Fruit fly (Drosophila melanogaster) whole organism, embryonic: ENCODE results near the gene Col4a1.

Experiments
- Abd-B ChIP-seq: fragments of 200-800 bp; sonication (Bioruptor generic); optimal IDR thresholded peaks from 2 replicates; lab custom pipeline; 2018; ENCODE audit warnings: missing biosample characterization, mild to moderate bottlenecking, missing genetic modification characterization, moderate library complexity
- Bteb2 ChIP-seq: fragments of 200-800 bp; sonication (Bioruptor generic); optimal IDR thresholded peaks from 2 replicates; lab custom pipeline; 2016; ENCODE audit warnings: missing biosample characterization, missing genetic modification characterization
- CG10543 ChIP-seq: fragments of 200-800 bp; sonication (Bioruptor generic); optimal IDR thresholded peaks from 3 replicates; lab custom pipeline; 2017; ENCODE audit warnings: missing biosample characterization, mild to moderate bottlenecking, missing genetic modification characterization, moderate library complexity
- CG12769 ChIP-seq: fragments of 200-800 bp; sonication (Bioruptor generic); optimal IDR thresholded peaks from 2 replicates; lab custom pipeline; 2019; ENCODE audit warnings: missing biosample characterization, mild to moderate bottlenecking, missing genetic modification characterization, moderate library complexity
- CG13424 ChIP-seq: fragments of 200-800 bp; sonication (Bioruptor generic); optimal IDR thresholded peaks from 2 replicates; lab custom pipeline; 2019; ENCODE audit warnings: missing biosample characterization, mild to moderate bottlenecking, missing genetic modification characterization, moderate library complexity
- CG17328 ChIP-seq: fragments of 200-800 bp; sonication (Bioruptor generic); IDR thresholded peaks from 2 replicates; pipeline ENCODE4 v1.3.6; 2022; ENCODE audit warnings: missing biosample characterization, missing genetic modification characterization
- CG1832 ChIP-seq: fragments of 200-800 bp; sonication (Bioruptor generic); optimal IDR thresholded peaks from 2 replicates; lab custom pipeline; 2017; ENCODE audit warnings: missing biosample characterization, mild to moderate bottlenecking, missing genetic modification characterization, inconsistent platforms
- CG30431 ChIP-seq: fragments of 200-800 bp; sonication (Bioruptor generic); optimal IDR thresholded peaks from 2 replicates; lab custom pipeline; 2017; ENCODE audit warnings: missing biosample characterization, missing genetic modification characterization
- CG3281 ChIP-seq: fragments of 200-800 bp; sonication (Bioruptor generic); optimal IDR thresholded peaks from 3 replicates; lab custom pipeline; 2017; ENCODE audit warnings: missing biosample characterization, mild to moderate bottlenecking, missing genetic modification characterization
- CG3407 ChIP-seq: fragments of 200-800 bp; sonication (Bioruptor generic); optimal IDR thresholded peaks from 2 replicates; lab custom pipeline; 2018; ENCODE audit warnings: missing biosample characterization, mild to moderate bottlenecking, missing genetic modification characterization
- CG34376 ChIP-seq: fragments of 200-800 bp; sonication (Bioruptor generic); optimal IDR thresholded peaks from 2 replicates; lab custom pipeline; 2018; ENCODE audit warnings: missing biosample characterization, mild to moderate bottlenecking, missing genetic modification characterization
- CG4854 ChIP-seq: fragments of 200-800 bp; sonication (Bioruptor generic); optimal IDR thresholded peaks from 2 replicates; lab custom pipeline; 2016; ENCODE audit warnings: missing biosample characterization, missing genetic modification characterization, inconsistent platforms
- CG6175 ChIP-seq: fragments of 200-800 bp; sonication (Bioruptor generic); IDR thresholded peaks from 3 replicates; pipeline ENCODE4 v1.3.6; 2022; ENCODE audit warnings: missing biosample characterization, missing genetic modification characterization
- CG7963 ChIP-seq: fragments of 200-800 bp; sonication (Bioruptor generic); IDR thresholded peaks from 3 replicates; pipeline ENCODE4 v1.3.6; 2022; ENCODE audit warnings: missing biosample characterization, missing genetic modification characterization; ENCODE audit not compliant: partially characterized antibody
- CG8478 ChIP-seq: fragments of >200 bp; optimal IDR thresholded peaks from 2 replicates; lab custom pipeline; 2018
- CG8924 ChIP-seq: fragments of 200-800 bp; optimal IDR thresholded peaks from 3 replicates; lab custom pipeline; 2019; ENCODE audit warnings: missing biosample characterization, mild to moderate bottlenecking, missing genetic modification characterization, moderate library complexity
- Camta ChIP-seq: fragments of 200-800 bp; sonication (Bioruptor generic); optimal IDR thresholded peaks from 2 replicates; lab custom pipeline; 2016; ENCODE audit warnings: missing biosample characterization, missing genetic modification characterization
- Chrac-16 ChIP-seq: fragments of 200-800 bp; sonication (Bioruptor generic); optimal IDR thresholded peaks from 3 replicates; lab custom pipeline; 2016; ENCODE audit warnings: missing biosample characterization, missing genetic modification characterization
- Med ChIP-seq: fragments of 200-800 bp; sonication (Bioruptor generic); peaks from one replicate; lab custom pipeline; 2016; ENCODE audit warnings: missing biosample characterization, missing genetic modification characterization, mild to moderate bottlenecking, inconsistent platforms, moderate library complexity
- Myb ChIP-seq: fragments of 200-800 bp; sonication (Bioruptor generic); optimal IDR thresholded peaks from 2 replicates; lab custom pipeline; 2016; ENCODE audit warnings: missing biosample characterization, missing genetic modification characterization
- NFAT ChIP-seq: fragments of 200-800 bp; sonication (Bioruptor generic); IDR thresholded peaks from 2 replicates; pipeline ENCODE4 v1.3.6; 2022; ENCODE audit warnings: missing biosample characterization, missing genetic modification characterization
- Nf-YB ChIP-seq: fragments of 200-800 bp; sonication (Bioruptor generic); optimal IDR thresholded peaks from 3 replicates; lab custom pipeline; 2019; ENCODE audit warnings: missing biosample characterization, mild to moderate bottlenecking, missing genetic modification characterization, moderate library complexity
- Ssrp ChIP-seq: fragments of 200-800 bp; sonication (Bioruptor generic); optimal IDR thresholded peaks from 2 replicates; lab custom pipeline; 2018; ENCODE audit warnings: missing biosample characterization, mild to moderate bottlenecking, missing genetic modification characterization, moderate library complexity
- Tbp ChIP-seq: fragments of >200 bp; optimal IDR thresholded peaks from 2 replicates; lab custom pipeline; 2018; ENCODE audit warnings: missing biosample characterization, missing genetic modification characterization
- Trl ChIP-seq, 3 experiments: fragments of >200 bp in 2 of 3; fragments of 200-800 bp in 1 of 3; sonication (Bioruptor generic) in 1 of 3; optimal IDR thresholded peaks; 2 replicates in 1 of 3; 3 replicates in 2 of 3; lab custom pipeline; 2016 to 2017; ENCODE audit warnings: missing biosample characterization in 1 of 3, missing genetic modification characterization in 1 of 3
- Usf ChIP-seq: fragments of 200-800 bp; sonication (Bioruptor generic); optimal IDR thresholded peaks from 2 replicates; lab custom pipeline; 2017; ENCODE audit warnings: missing genotype, missing biosample characterization, missing genetic modification characterization
- Vsx1 ChIP-seq: fragments of 200-800 bp; sonication (Bioruptor generic); optimal IDR thresholded peaks from 2 replicates; lab custom pipeline; 2017; ENCODE audit warnings: missing biosample characterization, mild to moderate bottlenecking, missing genetic modification characterization, missing genetic modification reagents
- Xbp1 ChIP-seq: fragments of 200-800 bp; sonication (Bioruptor generic); optimal IDR thresholded peaks from 3 replicates; lab custom pipeline; 2016; ENCODE audit warnings: missing biosample characterization, mild to moderate bottlenecking, missing genetic modification characterization
- ac ChIP-seq: fragments of 200-800 bp; sonication (Bioruptor generic); optimal IDR thresholded peaks from 3 replicates; lab custom pipeline; 2017; ENCODE audit warnings: missing biosample characterization, mild to moderate bottlenecking, missing genetic modification characterization
- br ChIP-seq: fragments of >200 bp; optimal IDR thresholded peaks from 2 replicates; lab custom pipeline; 2017
- btn ChIP-seq: fragments of 200-800 bp; sonication (Bioruptor generic); optimal IDR thresholded peaks from 2 replicates; lab custom pipeline; 2016; ENCODE audit warnings: missing biosample characterization, missing genetic modification characterization
- chm ChIP-seq: fragments of 200-800 bp; sonication (Bioruptor generic); IDR thresholded peaks from 2 replicates; pipeline ENCODE4 v1.3.6; 2022; ENCODE audit warnings: missing biosample characterization, missing genetic modification characterization
- en ChIP-seq: fragments of 200-800 bp; sonication (Bioruptor generic); optimal IDR thresholded peaks from 2 replicates; lab custom pipeline; 2016; ENCODE audit warnings: missing biosample characterization, missing genetic modification characterization
- gcm ChIP-seq: fragments of 200-800 bp; sonication (Bioruptor generic); optimal IDR thresholded peaks from 2 replicates; lab custom pipeline; 2019; ENCODE audit warnings: missing biosample characterization, mild to moderate bottlenecking, missing genetic modification characterization, moderate library complexity
- grau ChIP-seq: fragments of 200-800 bp; optimal IDR thresholded peaks from 3 replicates; lab custom pipeline; 2019; ENCODE audit warnings: missing biosample characterization, mild to moderate bottlenecking, missing genetic modification characterization, moderate library complexity
- hb ChIP-seq: fragments of 200-800 bp; sonication (Bioruptor generic); IDR thresholded peaks from 3 replicates; pipeline ENCODE4 v1.3.6; 2022; ENCODE audit warnings: missing biosample characterization, missing genetic modification characterization; ENCODE audit not compliant: partially characterized antibody
- hkb ChIP-seq, 2 experiments: fragments of 200-800 bp in 1 of 2; fragments of >200 bp in 1 of 2; sonication (Bioruptor generic) in 1 of 2; IDR thresholded peaks in 1 of 2; optimal IDR thresholded peaks in 1 of 2; 2 replicates each; pipeline versions ENCODE4 v1.3.6 to Lab custom; 2017 to 2022; ENCODE audit warnings: missing biosample characterization in 1 of 2, missing genetic modification characterization in 1 of 2
- lab ChIP-seq: fragments of 200-800 bp; sonication (Bioruptor generic); optimal IDR thresholded peaks from 3 replicates; lab custom pipeline; 2017; ENCODE audit warnings: missing biosample characterization, missing genetic modification characterization, mild to moderate bottlenecking, moderate library complexity, missing genetic modification reagents
- lov ChIP-seq, 2 experiments: fragments of 200-800 bp in 1 of 2; fragments of >200 bp in 1 of 2; sonication (Bioruptor generic) in 1 of 2; IDR thresholded peaks in 1 of 2; optimal IDR thresholded peaks in 1 of 2; 2 replicates in 1 of 2; 3 replicates in 1 of 2; pipeline versions ENCODE4 v1.3.6 to Lab custom; 2017 to 2022; ENCODE audit warnings: missing biosample characterization in 1 of 2, missing genetic modification characterization in 1 of 2
- pb ChIP-seq: fragments of 200-800 bp; sonication (Bioruptor generic); optimal IDR thresholded peaks from 3 replicates; lab custom pipeline; 2016; ENCODE audit warnings: missing biosample characterization, missing genetic modification characterization
- run ChIP-seq: fragments of 200-800 bp; sonication (Bioruptor generic); optimal IDR thresholded peaks from 3 replicates; lab custom pipeline; 2018; ENCODE audit warnings: missing biosample characterization, mild to moderate bottlenecking, missing genetic modification characterization
- scrt ChIP-seq: fragments of 200-800 bp; sonication (Bioruptor generic); optimal IDR thresholded peaks from 2 replicates; lab custom pipeline; 2018; ENCODE audit warnings: missing biosample characterization, mild to moderate bottlenecking, missing genetic modification characterization, moderate library complexity
- slp2 ChIP-seq: fragments of 200-800 bp; sonication (Bioruptor generic); optimal IDR thresholded peaks from 2 replicates; lab custom pipeline; 2016; ENCODE audit warnings: missing biosample characterization, missing genetic modification characterization
- so ChIP-seq: fragments of 200-800 bp; sonication (Bioruptor generic); IDR thresholded peaks from 3 replicates; pipeline ENCODE4 v1.3.6; 2022; ENCODE audit warnings: missing biosample characterization, missing genetic modification characterization
- sqz ChIP-seq: fragments of 200-800 bp; sonication (Bioruptor generic); optimal IDR thresholded peaks from 3 replicates; lab custom pipeline; 2018; ENCODE audit warnings: missing biosample characterization, mild to moderate bottlenecking, missing genetic modification characterization
- tgo ChIP-seq: fragments of 200-800 bp; sonication (Bioruptor generic); IDR thresholded peaks from 3 replicates; pipeline ENCODE4 v1.3.6; 2022; ENCODE audit warnings: missing biosample characterization, missing genetic modification characterization
- tio ChIP-seq: fragments of 200-800 bp; sonication (Bioruptor generic); optimal IDR thresholded peaks from 2 replicates; lab custom pipeline; 2017; ENCODE audit warnings: missing biosample characterization, missing genetic modification characterization, inconsistent platforms
- unc-4 ChIP-seq: fragments of 200-800 bp; sonication (Bioruptor generic); IDR thresholded peaks from 2 replicates; pipeline ENCODE4 v1.3.6; 2022; ENCODE audit warnings: missing biosample characterization, missing genetic modification characterization; ENCODE audit not compliant: partially characterized antibody
- unpg ChIP-seq: fragments of 200-800 bp; sonication (Bioruptor generic); optimal IDR thresholded peaks from 3 replicates; lab custom pipeline; 2018; ENCODE audit warnings: missing biosample characterization, mild to moderate bottlenecking, missing genetic modification characterization, moderate library complexity

The Col4a1 gene

dm6 chr2L:5062799-5063404, 33.5 kb downstream of the Col4a1 start (continued):
- TF ChIP-seq hb (peak; percentile 22; the same call in 1 of the 3 replicates), slp2 (GFP tag; lab: Kevin White, UChicago) (no peak), lab (GFP tag; lab: Kevin White, UChicago) (peak; percentile 35), so (0 out of 3 replicates have a peak, but pooled peaks have one; percentile 17), Camta (no peak), Usf (GFP tag; lab: Kevin White, UChicago) (no peak), Nf-YB (GFP tag; lab: Kevin White, UChicago) (no peak), tio (GFP tag; lab: Kevin White, UChicago) (no peak), Med (GFP tag; lab: Kevin White, UChicago) (peak; percentile 64), Bteb2 (GFP tag; lab: Kevin White, UChicago) (no peak), CG3281 (GFP tag; lab: Kevin White, UChicago) (no peak), en (no peak), unc-4 (GFP tag; lab: Robert Waterston, UW) (no peak), unpg (GFP tag; lab: Kevin White, UChicago) (no peak), br (no peak), Vsx1 (no peak), gcm (GFP tag; lab: Kevin White, UChicago) (no peak), CG34376 (GFP tag; lab: Kevin White, UChicago) (peak; percentile 26), Myb (GFP tag; lab: Kevin White, UChicago) (no peak), Abd-B (no peak), CG7963 (GFP tag; lab: Robert Waterston, UW) (no peak), CG6175 (GFP tag; lab: Robert Waterston, UW) (no peak), CG30431 (no peak), NFAT (peak; percentile 30; the same call in 1 of the 2 replicates), CG12769 (no peak), chm (GFP tag; lab: Robert Waterston, UW) (0 out of 2 replicates have a peak, but pooled peaks have one; percentile 33), CG8478 (lab: Kevin White, UChicago) (peak; percentile 55), hkb (optimal IDR thresholded peaks at IDR 0.05; lab: Kevin White, UChicago) (no peak), hkb (GFP tag; IDR thresholded peaks at IDR 0.05; lab: Robert Waterston, UW) (no peak), btn (GFP tag; lab: Kevin White, UChicago) (no peak), CG1832 (peak; percentile 7), tgo (no peak), sqz (GFP tag; lab: Kevin White, UChicago) (no peak), Trl (optimal IDR thresholded peaks at IDR 0.05; lab: Kevin White, UChicago) (no peak), Trl (GFP tag; optimal IDR thresholded peaks at IDR 0.05; lab: Kevin White, UChicago) (no peak), CG17328 (GFP tag; lab: Robert Waterston, UW) (no peak), run (tag; lab: Kevin White, UChicago) (no peak), pb (no peak), Ssrp (no peak), CG13424 (tag; lab: Kevin White, UChicago) (no peak), CG8924 (tag; lab: Kevin White, UChicago) (no peak), Chrac-16 (no peak), Xbp1 (GFP tag; lab: Kevin White, UChicago) (no peak), ac (GFP tag; lab: Kevin White, UChicago) (no peak), CG4854 (GFP tag; lab: Kevin White, UChicago) (no peak), scrt (GFP tag; lab: Kevin White, UChicago) (peak; percentile 23), lov (optimal IDR thresholded peaks at IDR 0.05; lab: Kevin White, UChicago) (no peak), lov (GFP tag; IDR thresholded peaks at IDR 0.05; lab: Robert Waterston, UW) (0 out of 3 replicates have a peak, but pooled peaks have one; percentile 30), grau (no peak), CG3407 (GFP tag; lab: Kevin White, UChicago) (no peak), CG10543 (GFP tag; lab: Kevin White, UChicago) (peak; percentile 20), Tbp (GFP tag; lab: Kevin White, UChicago) (no peak)
